Worm (Caenorhabditis elegans) whole organism, L4 larva: ENCODE data around the gene cdc-48.1.

Source experiments
- D1046.2 ChIP-seq: fragments of 200-800 bp; sonication (Bioruptor generic); IDR thresholded peaks from 2 replicates; pipeline ENCODE4 v1.3.6; 2022; ENCODE audit warnings: missing genetic modification characterization, missing compliant biosample characterization
- ZK337.2 ChIP-seq: fragments of 200-800 bp; sonication (Bioruptor generic); IDR thresholded peaks from 2 replicates; pipeline ENCODE4 v1.3.6; 2022; ENCODE audit warnings: missing genetic modification reagents, missing genetic modification characterization, missing compliant biosample characterization
- ZK546.5 ChIP-seq, 2 experiments: sonication (generic microtip); optimal IDR thresholded peaks; 2 replicates each; lab custom pipeline; 2017; ENCODE audit warnings: missing biosample characterization in 2 of 2, missing genetic modification characterization in 2 of 2
- aha-1 ChIP-seq: fragments of 150-350 bp; peaks from one replicate; lab custom pipeline; 2014; ENCODE audit warnings: missing biosample characterization, missing genetic modification characterization
- aly-2 ChIP-seq: sonication (generic microtip); optimal IDR thresholded peaks from 2 replicates; lab custom pipeline; 2018; ENCODE audit warnings: missing biosample characterization, missing genetic modification characterization
- ama-1 ChIP-seq: fragments of 150-350 bp; optimal IDR thresholded peaks from 2 replicates; lab custom pipeline; 2014; ENCODE audit warnings: inconsistent platforms, mixed read lengths
- attf-4 ChIP-seq: sonication (generic microtip); optimal IDR thresholded peaks from 3 replicates; lab custom pipeline; 2017; ENCODE audit warnings: missing biosample characterization, missing genetic modification characterization
- ceh-28 ChIP-seq: fragments of 150-350 bp; optimal IDR thresholded peaks from 2 replicates; lab custom pipeline; 2014; ENCODE audit warnings: missing biosample characterization, missing genetic modification reagents, missing genetic modification characterization
- ceh-32 ChIP-seq: sonication (generic microtip); optimal IDR thresholded peaks from 2 replicates; lab custom pipeline; 2016; ENCODE audit warnings: mild to moderate bottlenecking, missing genetic modification characterization, missing compliant biosample characterization; ENCODE audit not compliant: poor library complexity
- ceh-62 ChIP-seq: sonication (generic microtip); optimal IDR thresholded peaks from 2 replicates; lab custom pipeline; 2017; ENCODE audit warnings: missing biosample characterization, missing genetic modification characterization
- cey-2 ChIP-seq: sonication (generic microtip); optimal IDR thresholded peaks from 3 replicates; lab custom pipeline; 2017; ENCODE audit warnings: missing genetic modification characterization, mild to moderate bottlenecking, missing compliant biosample characterization, antibody characterized with exemption, borderline replicate concordance; ENCODE audit not compliant: insufficient read depth
- ctbp-1 ChIP-seq: fragments of 200-800 bp; sonication (Bioruptor generic); IDR thresholded peaks from 2 replicates; pipeline ENCODE4 v1.3.6; 2022; ENCODE audit warnings: missing genetic modification reagents, missing genetic modification characterization, missing compliant biosample characterization
- dmd-8 ChIP-seq: fragments of 200-800 bp; sonication (Bioruptor generic); IDR thresholded peaks from 2 replicates; pipeline ENCODE4 v1.3.6; 2022; ENCODE audit warnings: missing genetic modification characterization, missing compliant biosample characterization
- dve-1 ChIP-seq: sonication (generic microtip); optimal IDR thresholded peaks from 2 replicates; lab custom pipeline; 2017; ENCODE audit warnings: antibody characterized with exemption, mild to moderate bottlenecking, missing genetic modification characterization, missing compliant biosample characterization; ENCODE audit not compliant: insufficient read depth
- egl-27 ChIP-seq: sonication (generic microtip); optimal IDR thresholded peaks from 3 replicates; lab custom pipeline; 2017; ENCODE audit warnings: missing biosample characterization, missing genetic modification reagents, missing genetic modification characterization
- egl-43 ChIP-seq: fragments of 200-800 bp; sonication (Bioruptor generic); IDR thresholded peaks from 2 replicates; pipeline ENCODE4 v1.3.6; 2022; ENCODE audit warnings: missing genetic modification reagents, missing genetic modification characterization, missing compliant biosample characterization
- fkh-10 ChIP-seq: fragments of 150-350 bp; optimal IDR thresholded peaks from 2 replicates; lab custom pipeline; 2014; ENCODE audit warnings: missing biosample characterization, missing genetic modification reagents, missing genetic modification characterization
- fos-1 ChIP-seq: fragments of 150-350 bp; optimal IDR thresholded peaks from 2 replicates; lab custom pipeline; 2014; ENCODE audit warnings: missing biosample characterization, missing genetic modification characterization
- gei-8 ChIP-seq: fragments of 200-800 bp; sonication (Bioruptor generic); optimal IDR thresholded peaks from 2 replicates; lab custom pipeline; 2018; ENCODE audit warnings: mild to moderate bottlenecking, missing genetic modification characterization, missing compliant biosample characterization
- hlh-11 ChIP-seq: fragments of 200-800 bp; sonication (Bioruptor generic); optimal IDR thresholded peaks from 2 replicates; lab custom pipeline; 2018; ENCODE audit warnings: mild to moderate bottlenecking, missing genetic modification characterization, missing compliant biosample characterization
- hlh-30 ChIP-seq: sonication (generic microtip); optimal IDR thresholded peaks from 2 replicates; lab custom pipeline; 2017; ENCODE audit warnings: antibody characterized with exemption, mild to moderate bottlenecking, missing genetic modification characterization, missing compliant biosample characterization; ENCODE audit not compliant: insufficient read depth
- lin-15B ChIP-seq: fragments of 150-350 bp; sonication (generic microtip); optimal IDR thresholded peaks from 3 replicates; lab custom pipeline; 2014; ENCODE audit warnings: missing biosample characterization, missing genetic modification characterization
- lin-29 ChIP-seq: fragments of 200-800 bp; sonication (Bioruptor generic); IDR thresholded peaks from 2 replicates; pipeline ENCODE4 v1.3.6; 2022; ENCODE audit warnings: missing genetic modification reagents, missing genetic modification characterization, missing compliant biosample characterization
- lin-38 ChIP-seq: fragments of 200-800 bp; sonication (Bioruptor generic); IDR thresholded peaks from 2 replicates; pipeline ENCODE4 v1.3.6; 2022; ENCODE audit warnings: missing genetic modification reagents, missing genetic modification characterization, missing compliant biosample characterization
- lin-39 ChIP-seq: fragments of 150-350 bp; optimal IDR thresholded peaks from 2 replicates; lab custom pipeline; 2014; ENCODE audit warnings: missing biosample characterization, missing genetic modification reagents, missing genetic modification characterization
- madf-5 ChIP-seq, 2 experiments: fragments of 200-800 bp; sonication (Bioruptor generic); IDR thresholded peaks; 2 replicates each; pipeline ENCODE4 v1.3.6; 2022; ENCODE audit warnings: missing compliant biosample characterization in 2 of 2, missing genetic modification characterization in 2 of 2
- madf-9 ChIP-seq: fragments of 200-800 bp; sonication (Bioruptor generic); conservative IDR thresholded peaks from 2 replicates; pipeline ENCODE4 v1.3.6; 2022; ENCODE audit warnings: missing genetic modification reagents, missing genetic modification characterization, missing compliant biosample characterization
- mdt-29 ChIP-seq: fragments of 200-800 bp; sonication (Bioruptor generic); IDR thresholded peaks from 2 replicates; pipeline ENCODE4 v1.3.6; 2022; ENCODE audit warnings: missing genetic modification reagents, missing genetic modification characterization, missing compliant biosample characterization
- mep-1 ChIP-seq: fragments of 150-350 bp; sonication (generic microtip); optimal IDR thresholded peaks from 3 replicates; lab custom pipeline; 2014; ENCODE audit warnings: missing biosample characterization, missing genetic modification characterization
- mxl-2 ChIP-seq: fragments of 200-800 bp; sonication (Bioruptor generic); conservative IDR thresholded peaks from 2 replicates; pipeline ENCODE4 v1.3.6; 2022; ENCODE audit warnings: missing genetic modification reagents, missing genetic modification characterization, missing compliant biosample characterization
- nhr-11 ChIP-seq: fragments of 150-350 bp; optimal IDR thresholded peaks from 2 replicates; lab custom pipeline; 2014; ENCODE audit warnings: missing biosample characterization, missing genetic modification characterization
- nhr-111 ChIP-seq: fragments of 200-800 bp; sonication (Bioruptor generic); optimal IDR thresholded peaks from 2 replicates; lab custom pipeline; 2018; ENCODE audit warnings: mild to moderate bottlenecking, missing genetic modification characterization, missing compliant biosample characterization
- nhr-237 ChIP-seq: sonication (generic microtip); optimal IDR thresholded peaks from 2 replicates; lab custom pipeline; 2017; ENCODE audit warnings: missing biosample characterization, missing genetic modification characterization
- nhr-25 ChIP-seq: sonication (generic microtip); optimal IDR thresholded peaks from 2 replicates; lab custom pipeline; 2017; ENCODE audit warnings: missing genetic modification characterization, mild to moderate bottlenecking, missing compliant biosample characterization, antibody characterized with exemption, moderate library complexity, borderline replicate concordance; ENCODE audit not compliant: insufficient read depth
- nhr-28 ChIP-seq: fragments of 150-350 bp; optimal IDR thresholded peaks from 2 replicates; lab custom pipeline; 2014; ENCODE audit warnings: missing biosample characterization, missing genetic modification characterization
- nhr-41 ChIP-seq: fragments of 200-800 bp; sonication (Bioruptor generic); IDR thresholded peaks from 2 replicates; pipeline ENCODE4 v1.3.6; 2022; ENCODE audit warnings: missing genetic modification reagents, missing genetic modification characterization, missing compliant biosample characterization
- nhr-48 ChIP-seq: sonication (generic microtip); optimal IDR thresholded peaks from 2 replicates; lab custom pipeline; 2016; ENCODE audit warnings: mild to moderate bottlenecking, missing genetic modification characterization, missing compliant biosample characterization
- nhr-77 ChIP-seq: fragments of 150-350 bp; optimal IDR thresholded peaks from 2 replicates; lab custom pipeline; 2014; ENCODE audit warnings: missing biosample characterization, missing genetic modification characterization
- pqm-1 ChIP-seq: sonication (generic microtip); optimal IDR thresholded peaks from 2 replicates; lab custom pipeline; 2017; ENCODE audit warnings: missing biosample characterization, missing genetic modification characterization
- rbr-2 ChIP-seq: sonication (generic microtip); optimal IDR thresholded peaks from 2 replicates; lab custom pipeline; 2016; ENCODE audit warnings: missing genotype, missing genetic modification characterization, missing compliant biosample characterization
- set-16 ChIP-seq: fragments of 200-800 bp; sonication (Bioruptor generic); IDR thresholded peaks from 2 replicates; pipeline ENCODE4 v1.3.6; 2022; ENCODE audit warnings: missing genetic modification reagents, missing genetic modification characterization, missing compliant biosample characterization
- skn-1 ChIP-seq: fragments of 150-350 bp; optimal IDR thresholded peaks from 2 replicates; lab custom pipeline; 2014; ENCODE audit warnings: missing biosample characterization, missing genetic modification characterization
- spr-1 ChIP-seq: sonication (generic microtip); optimal IDR thresholded peaks from 2 replicates; lab custom pipeline; 2016; ENCODE audit warnings: mild to moderate bottlenecking, missing genetic modification characterization, missing compliant biosample characterization
- spr-3 ChIP-seq: fragments of 200-800 bp; sonication (Bioruptor generic); optimal IDR thresholded peaks from 2 replicates; lab custom pipeline; 2018; ENCODE audit warnings: mild to moderate bottlenecking, missing genetic modification characterization, missing compliant biosample characterization
- tra-1 ChIP-seq: fragments of 200-800 bp; sonication (Bioruptor generic); IDR thresholded peaks from 2 replicates; pipeline ENCODE4 v1.3.6; 2022; ENCODE audit warnings: missing genetic modification reagents, missing genetic modification characterization, missing compliant biosample characterization
- zag-1 ChIP-seq: fragments of 150-350 bp; optimal IDR thresholded peaks from 2 replicates; lab custom pipeline; 2014; ENCODE audit warnings: missing biosample characterization, missing genetic modification characterization
- zfp-3 ChIP-seq: fragments of 200-800 bp; sonication (Bioruptor generic); conservative IDR thresholded peaks from 2 replicates; pipeline ENCODE4 v1.3.6; 2022; ENCODE audit warnings: missing genetic modification reagents, missing genetic modification characterization, missing compliant biosample characterization
- zip-11 ChIP-seq: fragments of 200-800 bp; sonication (Bioruptor generic); IDR thresholded peaks from 2 replicates; pipeline ENCODE4 v1.3.6; 2022; ENCODE audit warnings: missing genetic modification characterization, missing compliant biosample characterization
- zip-2 ChIP-seq: fragments of 150-350 bp; optimal IDR thresholded peaks from 2 replicates; lab custom pipeline; 2014; ENCODE audit warnings: missing biosample characterization, missing genetic modification characterization
- ztf-11 ChIP-seq: fragments of 150-350 bp; optimal IDR thresholded peaks from 2 replicates; lab custom pipeline; 2014; ENCODE audit warnings: missing biosample characterization, missing genetic modification characterization

The cdc-48.1 gene

DNA sequence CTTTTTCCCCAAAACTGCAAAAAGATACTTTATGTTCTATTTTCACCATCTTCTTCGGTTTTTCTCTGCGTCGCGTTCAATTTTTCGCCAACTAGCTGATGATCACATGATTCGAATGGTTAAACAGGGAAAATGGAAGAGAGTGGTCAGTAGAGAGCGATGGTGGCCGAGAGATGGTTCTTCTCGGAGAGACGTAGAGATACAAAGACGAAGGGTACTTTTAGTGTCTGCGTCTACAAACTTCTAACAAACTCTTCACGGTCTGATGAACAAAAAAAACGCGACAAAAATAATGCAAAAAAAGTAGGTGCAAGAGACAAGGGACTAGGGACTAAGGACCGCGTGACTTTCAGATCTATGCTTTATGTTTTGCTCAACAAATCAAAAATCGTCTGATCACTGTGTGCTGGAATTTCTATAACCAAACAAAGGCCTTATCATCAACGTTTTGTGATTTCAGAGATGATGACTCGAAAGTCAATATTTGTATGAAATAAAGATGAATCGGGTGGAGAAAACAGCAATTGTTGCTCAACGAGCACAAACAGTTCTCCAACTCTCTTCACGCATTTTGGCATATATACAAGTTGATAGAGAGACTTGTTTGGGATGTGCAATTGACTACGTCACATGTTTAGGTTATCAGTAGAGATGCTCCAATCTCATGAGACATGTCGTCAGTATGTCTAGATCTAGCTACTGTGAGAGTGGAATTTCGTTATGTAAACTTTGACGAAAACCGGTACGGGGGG is 11.0 kb downstream of the cdc-48.1 start (continued):
- TF ChIP-seq nhr-28 (tag; lab: Kevin White, UChicago) (peak; percentile 90), ZK337.2 (GFP tag; lab: Robert Waterston, UW) (peak; percentile 6; the same call in 1 of the 2 replicates), spr-3 (GFP tag; lab: Kevin White, UChicago) (peak; percentile 26), lin-29 (GFP tag; lab: Robert Waterston, UW) (peak; percentile 70; the same call in 1 of the 2 replicates), madf-5 (GFP tag; IDR thresholded peaks at IDR 0.05; lab: Robert Waterston, UW) (no peak; a peak in 1 of 4 replicates), ctbp-1 (GFP tag; lab: Robert Waterston, UW) (peak; percentile 80), aha-1 (tag; lab: Kevin White, UChicago) (peak; percentile 99), ceh-62 (tag; lab: Kevin White, UChicago) (no peak), attf-4 (tag; lab: Kevin White, UChicago) (no peak), mdt-29 (GFP tag; lab: Robert Waterston, UW) (peak; percentile 55; the same call in 1 of the 2 replicates), tra-1 (GFP tag; lab: Robert Waterston, UW) (peak; percentile 82), ama-1 (peak; percentile 82), mxl-2 (GFP tag; lab: Robert Waterston, UW) (0 out of 2 replicates have a peak, but pooled peaks have one; percentile 16), zip-11 (no peak), hlh-30 (tag; lab: Kevin White, UChicago) (peak; percentile 99), madf-9 (GFP tag; lab: Robert Waterston, UW) (peak; percentile 39), fkh-10 (GFP tag; lab: Kevin White, UChicago) (peak; percentile 91), set-16 (GFP tag; lab: Robert Waterston, UW) (peak; percentile 55), lin-39 (tag; lab: Kevin White, UChicago) (no peak), nhr-237 (tag; lab: Kevin White, UChicago) (no peak), zip-2 (tag; lab: Kevin White, UChicago) (no peak), nhr-25 (peak; percentile 81), rbr-2 (tag; lab: Kevin White, UChicago) (peak; percentile 83), ZK546.5 (tag; optimal IDR thresholded peaks at IDR 0.05; lab: Kevin White, UChicago) (peak in 1 of 2 experiments; percentile 33), ztf-11 (tag; lab: Kevin White, UChicago) (no peak), ceh-32 (tag; lab: Kevin White, UChicago) (no peak), D1046.2 (GFP tag; lab: Robert Waterston, UW) (no peak), zfp-3 (GFP tag; lab: Robert Waterston, UW) (0 out of 2 replicates have a peak, but pooled peaks have one; percentile 42), nhr-111 (GFP tag; lab: Kevin White, UChicago) (no peak), nhr-48 (tag; lab: Kevin White, UChicago) (peak; percentile 95), egl-43 (GFP tag; lab: Robert Waterston, UW) (peak; percentile 77), hlh-11 (tag; lab: Kevin White, UChicago) (peak; percentile 96), aly-2 (tag; lab: Kevin White, UChicago) (no peak), spr-1 (peak; percentile 63), nhr-11 (tag; lab: Kevin White, UChicago) (peak; percentile 98), nhr-41 (GFP tag; lab: Robert Waterston, UW) (peak; percentile 24; the same call in 1 of the 2 replicates), fos-1 (tag; lab: Kevin White, UChicago) (peak; percentile 66), egl-27 (tag; lab: Kevin White, UChicago) (no peak), skn-1 (tag; lab: Kevin White, UChicago) (no peak), dve-1 (tag; lab: Kevin White, UChicago) (peak; percentile 96), cey-2 (tag; lab: Kevin White, UChicago) (peak; percentile 57), zag-1 (peak; percentile 52), gei-8 (GFP tag; lab: Kevin White, UChicago) (peak; percentile 74), ceh-28 (tag; lab: Kevin White, UChicago) (peak; percentile 14), lin-38 (GFP tag; lab: Robert Waterston, UW) (peak; percentile 63), mep-1 (tag; lab: Kevin White, UChicago) (peak; percentile 89), nhr-77 (tag; lab: Kevin White, UChicago) (peak; percentile 94), pqm-1 (tag; lab: Kevin White, UChicago) (no peak), dmd-8 (GFP tag; lab: Robert Waterston, UW) (no peak), lin-15B (no peak)
